Worm (Caenorhabditis elegans): Measurements from ENCODE around the gene dmd-7.

ce11 chrV:6234876-6235275, 11.9 kb upstream of the dmd-7 start, which contains the start of gene K08B12.3:
- no peak for TF ChIP-seq him-1 (tag; optimal IDR thresholded peaks at IDR 0.05)
- TF ChIP-seq W03F9.2 (tag; optimal IDR thresholded peaks at IDR 0.05), result no peak
- TF ChIP-seq dao-5 (tag; optimal IDR thresholded peaks at IDR 0.05), result no peak
